Worm (Caenorhabditis elegans) whole organism, young adult: ENCODE results near the gene vha-1.

Experiments
- ama-1 ChIP-seq, 3 experiments: fragments of 150-350 bp in 1 of 3; sonication (generic microtip) in 2 of 3; optimal IDR thresholded peaks; 2 replicates each; lab custom pipeline; 2014 to 2018; ENCODE audit warnings: missing biosample characterization in 2 of 3, missing genetic modification characterization in 2 of 3, missing genetic modification reagents in 2 of 3
- ceh-27 ChIP-seq: fragments of 200-800 bp; sonication (Bioruptor generic); optimal IDR thresholded peaks from 2 replicates; lab custom pipeline; 2018; ENCODE audit warnings: mild to moderate bottlenecking, missing genetic modification characterization, moderate library complexity, missing compliant biosample characterization
- mes-4 ChIP-seq: sonication (generic microtip); optimal IDR thresholded peaks from 2 replicates; lab custom pipeline; 2016; ENCODE audit warnings: missing genotype, missing genetic modification characterization, missing compliant biosample characterization
- unc-130 ChIP-seq: sonication (generic microtip); optimal IDR thresholded peaks from 2 replicates; lab custom pipeline; 2016; ENCODE audit warnings: missing genetic modification reagents, missing genetic modification characterization, missing compliant biosample characterization
- ztf-25 ChIP-seq: fragments of 200-800 bp; sonication (Bioruptor generic); IDR thresholded peaks from 2 replicates; pipeline ENCODE4 v1.3.6; 2022; ENCODE audit warnings: missing genetic modification reagents, missing genetic modification characterization, missing compliant biosample characterization

ce11 chrIII:9789607-9790073, 8.6 kb downstream of the vha-1 start, which contains the start of gene R10E11.5:
- no peak for TF ChIP-seq ama-1 (optimal IDR thresholded peaks at IDR 0.05; lab: Kevin White, UChicago)
- TF ChIP-seq ama-1 (GFP tag; optimal IDR thresholded peaks at IDR 0.05; lab: Kevin White, UChicago) = no peak
- TF ChIP-seq unc-130 (GFP tag; lab: Kevin White, UChicago) = no peak
- TF ChIP-seq mes-4 (tag; lab: Kevin White, UChicago) = no peak
- TF ChIP-seq ceh-27 (GFP tag; lab: Kevin White, UChicago) = no peak
- no peak for TF ChIP-seq ztf-25 (GFP tag; lab: Robert Waterston, UW)
